Fruit fly (Drosophila melanogaster): Measurements from ENCODE around the gene CG13843.
A peak's percentile ranks its signal among the peaks of the same experiment; 100 is the strongest.

The CG13843 gene

DNA sequence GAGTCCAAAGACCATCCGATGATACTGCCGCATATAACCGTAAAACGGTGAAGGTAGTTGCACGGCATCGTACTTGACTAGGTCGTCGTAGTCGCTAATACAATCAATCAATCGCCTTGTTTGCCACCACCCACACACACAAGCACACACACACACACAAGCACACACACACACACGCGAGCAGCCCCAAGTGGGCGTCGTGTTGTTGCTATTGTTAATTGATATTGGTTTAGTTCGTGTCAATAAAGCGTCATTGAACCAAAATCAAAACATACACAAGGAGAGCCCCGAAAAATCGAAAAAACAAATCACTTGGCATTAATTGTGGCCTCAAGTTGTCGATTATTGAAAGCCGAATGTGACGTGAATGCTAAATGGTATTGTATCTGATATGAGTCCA is 12.8 kb upstream of the CG13843 start:
- TF ChIP-seq CG12768 (GFP tag; optimal IDR thresholded peaks at IDR 0.05), result no peak
- TF ChIP-seq CG33017 (tag; optimal IDR thresholded peaks at IDR 0.05), result no peak
- TF ChIP-seq CG5204 (GFP tag; optimal IDR thresholded peaks at IDR 0.05), result no peak
- TF ChIP-seq cnc (optimal IDR thresholded peaks at IDR 0.05), result no peak
- TF ChIP-seq CG14711 (tag; optimal IDR thresholded peaks at IDR 0.05), result no peak
- TF ChIP-seq ovo (GFP tag; optimal IDR thresholded peaks at IDR 0.05), result no peak
- no peak for TF ChIP-seq CG7045 (GFP tag; optimal IDR thresholded peaks at IDR 0.05)
- TF ChIP-seq Mnt (GFP tag; optimal IDR thresholded peaks at IDR 0.05), result no peak
- no peak for TF ChIP-seq pad (GFP tag; optimal IDR thresholded peaks at IDR 0.05)
- TF ChIP-seq CG1620 (GFP tag; optimal IDR thresholded peaks at IDR 0.05), result no peak
- TF ChIP-seq bab1 (GFP tag; optimal IDR thresholded peaks at IDR 0.05), result no peak

dm6 chr3R:22597344-22597954 is 11.8 kb upstream of the CG13843 start:
- TF ChIP-seq CG33017 (tag; optimal IDR thresholded peaks at IDR 0.05) (peak; percentile 73), CG12768 (GFP tag; optimal IDR thresholded peaks at IDR 0.05) (peak; percentile 83), CG7045 (GFP tag; optimal IDR thresholded peaks at IDR 0.05) (peak; percentile 57), Hr96 (GFP tag; optimal IDR thresholded peaks at IDR 0.05) (peak; percentile 58), CG7101 (tag; optimal IDR thresholded peaks at IDR 0.05) (peak; percentile 62), pad (GFP tag; optimal IDR thresholded peaks at IDR 0.05) (peak; percentile 15), CG5204 (GFP tag; optimal IDR thresholded peaks at IDR 0.05) (peak; percentile 31), ovo (GFP tag; optimal IDR thresholded peaks at IDR 0.05) (no peak), Clk (GFP tag; optimal IDR thresholded peaks at IDR 0.05) (peak; percentile 51), toe (GFP tag; optimal IDR thresholded peaks at IDR 0.05) (no peak)

DNA sequence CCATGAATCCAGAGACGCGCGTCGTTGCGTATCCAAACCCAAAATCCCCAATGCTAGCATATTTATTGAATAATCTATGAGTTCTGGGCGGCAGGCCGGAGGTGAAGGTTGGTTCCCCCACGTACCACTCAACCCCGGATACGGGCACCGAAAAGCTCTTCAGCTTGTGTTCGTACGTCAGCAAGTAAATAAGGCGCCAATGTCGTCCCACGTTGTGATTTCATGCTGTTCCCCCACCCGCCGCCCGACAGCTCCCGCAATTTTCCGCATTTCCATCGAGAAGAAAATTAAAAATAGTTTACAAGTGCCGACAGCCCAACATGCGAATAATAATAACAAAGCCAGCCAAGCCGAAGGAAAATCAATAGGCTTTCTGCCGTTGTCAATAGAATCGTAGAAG is 10.5 kb upstream of the CG13843 start:
- TF ChIP-seq Crg-1 (GFP tag; optimal IDR thresholded peaks at IDR 0.05), result no peak
- no peak for TF ChIP-seq CG14711 (tag; optimal IDR thresholded peaks at IDR 0.05)
- TF ChIP-seq CG5204 (GFP tag; optimal IDR thresholded peaks at IDR 0.05), result no peak
- no peak for TF ChIP-seq Mnt (GFP tag; optimal IDR thresholded peaks at IDR 0.05)
- no peak for TF ChIP-seq cnc (optimal IDR thresholded peaks at IDR 0.05)
- TF ChIP-seq cic (GFP tag; optimal IDR thresholded peaks at IDR 0.05), result no peak

dm6 chr3R:22602783-22603182 is 6.5 kb upstream of the CG13843 start:
- TF ChIP-seq kay (GFP tag; ENCODE audit: borderline replicate concordance) (no peak), CG14711 (tag; optimal IDR thresholded peaks at IDR 0.05) (no peak), CG1620 (GFP tag; optimal IDR thresholded peaks at IDR 0.05) (no peak), cic (GFP tag; optimal IDR thresholded peaks at IDR 0.05) (no peak), CG12768 (GFP tag; optimal IDR thresholded peaks at IDR 0.05) (no peak), cnc (optimal IDR thresholded peaks at IDR 0.05) (no peak), CG33017 (tag; optimal IDR thresholded peaks at IDR 0.05) (no peak), CG7101 (tag; optimal IDR thresholded peaks at IDR 0.05) (no peak), CG5204 (GFP tag; optimal IDR thresholded peaks at IDR 0.05) (no peak), Hr96 (GFP tag; optimal IDR thresholded peaks at IDR 0.05) (no peak), CG7045 (GFP tag; optimal IDR thresholded peaks at IDR 0.05) (no peak), bab1 (GFP tag; optimal IDR thresholded peaks at IDR 0.05) (no peak), ovo (GFP tag; optimal IDR thresholded peaks at IDR 0.05) (no peak), tj (GFP tag; optimal IDR thresholded peaks at IDR 0.05) (no peak), CG11617 (GFP tag; optimal IDR thresholded peaks at IDR 0.05) (no peak)

- no peak for TF ChIP-seq Mnt (GFP tag; optimal IDR thresholded peaks at IDR 0.05)
- TF ChIP-seq kay (GFP tag; ENCODE audit: borderline replicate concordance), result peak; percentile 88
- TF ChIP-seq CG12768 (GFP tag; optimal IDR thresholded peaks at IDR 0.05), result no peak
- no peak for TF ChIP-seq CG7101 (tag; optimal IDR thresholded peaks at IDR 0.05)
Measured at dm6 chr3R:22613448-22613847, 4.2 kb downstream of the CG13843 start, which contains the start of the genes CG31156 and mRRF2. CG31156 (minus strand) TSS chr3R:22613656. mRRF2 (plus strand) TSS chr3R:22613686.

DNA sequence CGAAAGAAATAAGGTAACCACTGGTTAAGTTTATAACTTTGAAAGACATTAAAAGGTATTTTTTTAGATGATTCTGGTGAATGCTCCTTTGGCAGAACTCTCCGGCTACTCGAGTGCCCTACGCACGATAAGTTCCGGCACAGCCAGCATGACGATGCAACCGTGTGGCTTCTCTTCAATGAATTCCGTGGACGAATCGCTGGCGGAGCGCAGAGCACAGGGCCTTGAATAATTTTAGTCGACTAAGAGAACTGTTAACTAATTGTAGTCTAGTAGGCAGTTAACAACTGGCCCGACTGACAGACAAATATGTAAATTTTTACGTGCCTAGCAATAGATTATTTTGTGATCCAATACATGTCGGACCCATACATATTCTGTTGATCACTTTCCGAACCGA is 6.9 kb downstream of the CG13843 start, which contains the start of gene CG31161:
Gene CG31161 (plus strand): TSS at position 301 of the 400 bp plus-strand sequence.
- TF ChIP-seq tj (GFP tag; optimal IDR thresholded peaks at IDR 0.05), result no peak
- no peak for TF ChIP-seq CG7045 (GFP tag; optimal IDR thresholded peaks at IDR 0.05)
- TF ChIP-seq ovo (GFP tag; optimal IDR thresholded peaks at IDR 0.05), result no peak
- TF ChIP-seq Clk (GFP tag; optimal IDR thresholded peaks at IDR 0.05), result no peak
- no peak for TF ChIP-seq Crg-1 (GFP tag; optimal IDR thresholded peaks at IDR 0.05)
- no peak for TF ChIP-seq CG12768 (GFP tag; optimal IDR thresholded peaks at IDR 0.05)
- no peak for TF ChIP-seq pad (GFP tag; optimal IDR thresholded peaks at IDR 0.05)

DNA sequence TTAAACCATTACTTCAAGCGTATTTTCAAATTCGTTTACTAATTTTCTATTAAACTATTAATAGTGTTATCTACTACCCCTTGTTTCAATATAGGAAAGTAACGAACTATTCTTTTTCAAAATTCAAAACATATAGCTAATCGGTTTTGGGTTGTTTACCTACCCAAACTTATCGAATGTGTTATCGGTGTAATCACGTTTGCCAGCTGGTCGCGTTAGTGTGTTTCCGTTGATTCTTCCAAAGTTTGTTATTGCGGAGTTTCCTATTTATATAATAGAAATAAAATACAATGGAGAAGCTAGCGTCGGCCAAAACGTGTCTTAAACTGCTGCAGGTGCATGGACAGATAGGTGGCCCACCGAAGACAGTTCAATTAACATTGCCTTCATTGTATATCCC is 9.0 kb downstream of the CG13843 start, which contains the start of gene mRpL45:
Gene mRpL45 (plus strand): TSS at position 213 of the 400 bp plus-strand sequence.
- TF ChIP-seq CG7045 (GFP tag; optimal IDR thresholded peaks at IDR 0.05), result no peak
- peak; percentile 24 for TF ChIP-seq Mnt (GFP tag; optimal IDR thresholded peaks at IDR 0.05)
- no peak for TF ChIP-seq cic (GFP tag; optimal IDR thresholded peaks at IDR 0.05)
- TF ChIP-seq cnc (optimal IDR thresholded peaks at IDR 0.05), result no peak
- no peak for TF ChIP-seq Clk (GFP tag; optimal IDR thresholded peaks at IDR 0.05)
- TF ChIP-seq CG11617 (GFP tag; optimal IDR thresholded peaks at IDR 0.05), result no peak
- no peak for TF ChIP-seq ovo (GFP tag; optimal IDR thresholded peaks at IDR 0.05)
- TF ChIP-seq CG33017 (tag; optimal IDR thresholded peaks at IDR 0.05), result no peak
- TF ChIP-seq bab1 (GFP tag; optimal IDR thresholded peaks at IDR 0.05), result peak; percentile 12
- no peak for TF ChIP-seq CG12768 (GFP tag; optimal IDR thresholded peaks at IDR 0.05)
- no peak for TF ChIP-seq pad (GFP tag; optimal IDR thresholded peaks at IDR 0.05)
- TF ChIP-seq CG5204 (GFP tag; optimal IDR thresholded peaks at IDR 0.05), result no peak
- TF ChIP-seq CG1620 (GFP tag; optimal IDR thresholded peaks at IDR 0.05), result no peak
- TF ChIP-seq kay (GFP tag; ENCODE audit: borderline replicate concordance), result no peak
- no peak for TF ChIP-seq CG14711 (tag; optimal IDR thresholded peaks at IDR 0.05)
